Worm (Caenorhabditis elegans): ENCODE data around the gene fbxb-78.

DNA sequence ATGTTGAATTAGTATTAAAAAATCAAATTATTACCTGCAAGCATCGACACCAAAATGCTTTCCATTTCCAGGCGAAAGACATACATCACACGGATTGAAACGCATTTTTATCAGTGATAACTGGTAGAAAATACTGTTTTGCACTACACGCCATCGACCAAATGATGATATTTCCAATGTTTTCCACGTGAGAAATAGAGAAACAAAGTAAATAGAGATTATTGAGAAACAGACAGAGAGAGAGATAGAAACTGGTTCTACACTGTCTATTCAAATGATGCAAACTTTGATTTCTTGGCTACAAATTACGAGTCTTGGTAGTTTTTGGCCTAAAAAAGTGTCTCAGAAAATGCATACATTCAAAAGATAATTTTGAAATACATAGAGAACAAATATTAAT lies 51.0 kb downstream of the fbxb-78 start, which contains the start of gene nhr-104:
- TF ChIP-seq dve-1 (tag; optimal IDR thresholded peaks at IDR 0.05) = no peak
- TF ChIP-seq lin-11 (tag; optimal IDR thresholded peaks at IDR 0.05) = no peak
- no peak for TF ChIP-seq ceh-9 (tag; optimal IDR thresholded peaks at IDR 0.05)
- TF ChIP-seq ama-1 (optimal IDR thresholded peaks at IDR 0.05) = no peak

Measured in whole organism, late embryonic.